Worm (Caenorhabditis elegans) whole organism, young adult: Measurements from ENCODE around the gene T28C6.7.

ENCODE experiments used
- F10E7.11 ChIP-seq: sonication (generic microtip); optimal IDR thresholded peaks from 2 replicates; lab custom pipeline; 2017; ENCODE audit warnings: mild to moderate bottlenecking, missing genetic modification characterization, moderate library complexity, missing compliant biosample characterization
- T07F8.4 ChIP-seq: sonication (generic microtip); optimal IDR thresholded peaks from 2 replicates; lab custom pipeline; 2016; ENCODE audit warnings: mild to moderate bottlenecking, missing genetic modification characterization, moderate library complexity, missing compliant biosample characterization
- T26A5.8 ChIP-seq: sonication (generic microtip); optimal IDR thresholded peaks from 2 replicates; lab custom pipeline; 2016; ENCODE audit warnings: missing genetic modification characterization, missing compliant biosample characterization
- aptf-3 ChIP-seq: fragments of 200-800 bp; sonication (Bioruptor generic); IDR thresholded peaks from 2 replicates; pipeline ENCODE4 v1.3.6; 2022; ENCODE audit warnings: missing genetic modification characterization, missing compliant biosample characterization
- ets-4 ChIP-seq: fragments of 200-800 bp; sonication (Bioruptor generic); optimal IDR thresholded peaks from 2 replicates; lab custom pipeline; 2018; ENCODE audit warnings: mild to moderate bottlenecking, missing genetic modification characterization, missing compliant biosample characterization
- madf-8 ChIP-seq: fragments of 200-800 bp; sonication (Bioruptor generic); conservative IDR thresholded peaks from 2 replicates; pipeline ENCODE4 v1.3.6; 2022; ENCODE audit warnings: missing genetic modification reagents, missing genetic modification characterization, missing compliant biosample characterization
- pha-4 ChIP-seq: fragments of 150-350 bp; sonication (generic microtip); optimal IDR thresholded peaks from 2 replicates; lab custom pipeline; 2014; ENCODE audit warnings: missing biosample characterization, missing genetic modification reagents, missing genetic modification characterization
- rpc-1 ChIP-seq, 2 experiments: fragments of 150-350 bp in 1 of 2; sonication (generic microtip) in 1 of 2; optimal IDR thresholded peaks; 2 replicates each; lab custom pipeline; 2014 to 2018; ENCODE audit warnings: missing biosample characterization in 1 of 2, missing genetic modification characterization in 1 of 2, missing genetic modification reagents in 1 of 2, missing genotype in 1 of 2
- sea-2 ChIP-seq: fragments of 200-800 bp; sonication (Bioruptor generic); IDR thresholded peaks from 2 replicates; pipeline ENCODE4 v1.3.6; 2022; ENCODE audit warnings: missing genetic modification characterization, missing compliant biosample characterization
- somi-1 ChIP-seq: fragments of 200-800 bp; sonication (Bioruptor generic); optimal IDR thresholded peaks from 2 replicates; lab custom pipeline; 2018; ENCODE audit warnings: mild to moderate bottlenecking, missing genetic modification characterization, missing compliant biosample characterization
- ztf-22 ChIP-seq: fragments of 200-800 bp; sonication (Bioruptor generic); optimal IDR thresholded peaks from 2 replicates; lab custom pipeline; 2018; ENCODE audit warnings: mild to moderate bottlenecking, missing genetic modification characterization, moderate library complexity, missing compliant biosample characterization

ce11 chrIV:8824145-8824833 lies 3.3 kb upstream of the T28C6.7 start, which contains the start of the genes col-117 and col-3:
- TF ChIP-seq F10E7.11 (tag; lab: Kevin White, UChicago) (no peak), pha-4 (tag; lab: Kevin White, UChicago) (no peak), ztf-22 (GFP tag; lab: Kevin White, UChicago) (no peak), ets-4 (GFP tag; lab: Kevin White, UChicago) (no peak), madf-8 (no peak), sea-2 (GFP tag; lab: Robert Waterston, UW) (no peak), somi-1 (GFP tag; lab: Kevin White, UChicago) (no peak), rpc-1 (optimal IDR thresholded peaks at IDR 0.05; lab: Kevin White, UChicago) (no peak), rpc-1 (tag; optimal IDR thresholded peaks at IDR 0.05; lab: Kevin White, UChicago) (no peak), aptf-3 (no peak), T07F8.4 (tag; lab: Kevin White, UChicago) (no peak), T26A5.8 (no peak)
